Worm (Caenorhabditis elegans) whole organism, midembryonic: Measurements from ENCODE around the gene Y51B9A.7.

Experiments
- flt-1 ChIP-seq: fragments of 200-800 bp; sonication (Bioruptor generic); IDR thresholded peaks from 2 replicates; pipeline ENCODE4 v1.3.6; 2022; ENCODE audit warnings: missing genetic modification characterization, missing compliant biosample characterization
- med-1 ChIP-seq: sonication (generic microtip); optimal IDR thresholded peaks from 2 replicates; lab custom pipeline; 2017; ENCODE audit warnings: missing genetic modification characterization, mild to moderate bottlenecking, missing compliant biosample characterization, antibody characterized with exemption, missing genetic modification reagents; ENCODE audit not compliant: insufficient read depth

- no peak for TF ChIP-seq med-1 (GFP tag; lab: Kevin White, UChicago)
- TF ChIP-seq flt-1 (GFP tag; lab: Robert Waterston, UW): no peak
Observed at ce11 chrII:9421969-9422368, 22.1 kb downstream of the Y51B9A.7 start, which contains the start of gene M176.11.
